Worm (Caenorhabditis elegans): ENCODE data around the gene sru-17.

ce11 chrIV:12468359-12468758, 37.1 kb upstream of the sru-17 start, which contains the start of gene igdb-2:
- no peak for TF ChIP-seq lin-39 (tag; optimal IDR thresholded peaks at IDR 0.05)
- TF ChIP-seq nhr-77 (tag; optimal IDR thresholded peaks at IDR 0.05), result no peak
- TF ChIP-seq rnt-1 (tag; optimal IDR thresholded peaks at IDR 0.05), result no peak
- no peak for TF ChIP-seq lin-13 (GFP tag; optimal IDR thresholded peaks at IDR 0.05)
- no peak for TF ChIP-seq mdl-1 (tag; optimal IDR thresholded peaks at IDR 0.05)
- TF ChIP-seq pax-3 (tag; optimal IDR thresholded peaks at IDR 0.05), result no peak
- no peak for TF ChIP-seq nhr-12 (tag; optimal IDR thresholded peaks at IDR 0.05)
- no peak for TF ChIP-seq skn-1 (tag; optimal IDR thresholded peaks at IDR 0.05)
- TF ChIP-seq tbx-2 (tag; optimal IDR thresholded peaks at IDR 0.05), result no peak
- no peak for TF ChIP-seq lin-15B (tag; optimal IDR thresholded peaks at IDR 0.05)
- TF ChIP-seq unc-62 (GFP tag; optimal IDR thresholded peaks at IDR 0.05), result no peak
- TF ChIP-seq elt-2 (tag; optimal IDR thresholded peaks at IDR 0.05), result no peak
- TF ChIP-seq unc-86 (tag; optimal IDR thresholded peaks at IDR 0.05), result no peak
- no peak for TF ChIP-seq ztf-11 (tag; optimal IDR thresholded peaks at IDR 0.05)

Data from whole organism, L1 larva.